Fruit fly (Drosophila melanogaster) whole organism, embryonic: ENCODE results near the gene Oatp26F.

Source experiments
- Atf3 ChIP-seq: fragments of 200-800 bp; sonication (Bioruptor generic); optimal IDR thresholded peaks from 3 replicates; lab custom pipeline; 2016; ENCODE audit warnings: missing biosample characterization, missing genetic modification characterization
- BEAF-32 ChIP-seq: fragments of 200-800 bp; sonication (Bioruptor generic); optimal IDR thresholded peaks from 3 replicates; lab custom pipeline; 2017; ENCODE audit warnings: missing biosample characterization, missing genetic modification characterization, mild to moderate bottlenecking, moderate library complexity, missing genetic modification reagents
- C15 ChIP-seq: fragments of 200-800 bp; sonication (Bioruptor generic); IDR thresholded peaks from 3 replicates; pipeline ENCODE4 v1.3.6; 2022; ENCODE audit warnings: missing biosample characterization, missing genetic modification characterization
- CG10321 ChIP-seq: fragments of 200-800 bp; sonication (Bioruptor generic); IDR thresholded peaks from 2 replicates; pipeline ENCODE4 v1.3.6; 2022; ENCODE audit warnings: missing biosample characterization, missing genetic modification characterization
- CG11504 ChIP-seq: fragments of 200-800 bp; sonication (Bioruptor generic); optimal IDR thresholded peaks from 3 replicates; lab custom pipeline; 2019; ENCODE audit warnings: missing biosample characterization, mild to moderate bottlenecking, missing genetic modification characterization, moderate library complexity
- CG12155 ChIP-seq: fragments of 200-800 bp; sonication (Bioruptor generic); optimal IDR thresholded peaks from 3 replicates; lab custom pipeline; 2016; ENCODE audit warnings: missing biosample characterization, missing genetic modification characterization
- CG13287 ChIP-seq: fragments of 200-800 bp; sonication (Bioruptor generic); IDR thresholded peaks from 2 replicates; pipeline ENCODE4 v1.3.6; 2022; ENCODE audit warnings: missing biosample characterization, missing genetic modification characterization; ENCODE audit not compliant: partially characterized antibody
- CG13424 ChIP-seq: fragments of 200-800 bp; sonication (Bioruptor generic); optimal IDR thresholded peaks from 2 replicates; lab custom pipeline; 2019; ENCODE audit warnings: missing biosample characterization, mild to moderate bottlenecking, missing genetic modification characterization, moderate library complexity
- CG15011 ChIP-seq: fragments of 200-800 bp; sonication (Bioruptor generic); optimal IDR thresholded peaks from 3 replicates; lab custom pipeline; 2018; ENCODE audit warnings: missing biosample characterization, mild to moderate bottlenecking, missing genetic modification characterization
- CG16815 ChIP-seq: fragments of 200-800 bp; sonication (Bioruptor generic); optimal IDR thresholded peaks from 3 replicates; lab custom pipeline; 2017; ENCODE audit warnings: missing biosample characterization, mild to moderate bottlenecking, missing genetic modification characterization
- CG17186 ChIP-seq: fragments of 200-800 bp; sonication (Bioruptor generic); optimal IDR thresholded peaks from 3 replicates; lab custom pipeline; 2017; ENCODE audit warnings: missing biosample characterization, missing genetic modification reagents, missing genetic modification characterization
- CG17568 ChIP-seq: fragments of 200-800 bp; sonication (Bioruptor generic); optimal IDR thresholded peaks from 2 replicates; lab custom pipeline; 2018; ENCODE audit warnings: missing biosample characterization, mild to moderate bottlenecking, missing genetic modification characterization, moderate library complexity
- CG2202 ChIP-seq: fragments of 200-800 bp; sonication (Bioruptor generic); optimal IDR thresholded peaks from 2 replicates; lab custom pipeline; 2018; ENCODE audit warnings: missing biosample characterization, mild to moderate bottlenecking, missing genetic modification characterization
- CG3163 ChIP-seq: fragments of 200-800 bp; sonication (Bioruptor generic); optimal IDR thresholded peaks from 3 replicates; lab custom pipeline; 2016; ENCODE audit warnings: missing biosample characterization, missing genetic modification characterization
- CG33213 ChIP-seq: fragments of 200-800 bp; sonication (Bioruptor generic); optimal IDR thresholded peaks from 3 replicates; lab custom pipeline; 2016; ENCODE audit warnings: missing biosample characterization, missing genetic modification characterization
- CG4328 ChIP-seq: fragments of 200-800 bp; sonication (Bioruptor generic); optimal IDR thresholded peaks from 3 replicates; lab custom pipeline; 2017; ENCODE audit warnings: missing biosample characterization, missing genetic modification reagents, missing genetic modification characterization
- CG4404 ChIP-seq: fragments of 200-800 bp; sonication (Bioruptor generic); IDR thresholded peaks from 2 replicates; pipeline ENCODE4 v1.3.6; 2022; ENCODE audit warnings: missing biosample characterization, missing genetic modification characterization
- CG4424 ChIP-seq: fragments of 200-800 bp; sonication (Bioruptor generic); optimal IDR thresholded peaks from 3 replicates; lab custom pipeline; 2016; ENCODE audit warnings: missing biosample characterization, missing genetic modification characterization
- CG4730 ChIP-seq: fragments of 200-800 bp; sonication (Bioruptor generic); IDR thresholded peaks from 2 replicates; pipeline ENCODE4 v1.3.6; 2022; ENCODE audit warnings: missing biosample characterization, missing genetic modification characterization
- CG5245 ChIP-seq: fragments of 200-800 bp; sonication (Bioruptor generic); optimal IDR thresholded peaks from 3 replicates; lab custom pipeline; 2016; ENCODE audit warnings: missing biosample characterization, missing genetic modification characterization
- CG7963 ChIP-seq: fragments of 200-800 bp; sonication (Bioruptor generic); IDR thresholded peaks from 3 replicates; pipeline ENCODE4 v1.3.6; 2022; ENCODE audit warnings: missing biosample characterization, missing genetic modification characterization; ENCODE audit not compliant: partially characterized antibody
- CG9609 ChIP-seq: fragments of 200-800 bp; sonication (Bioruptor generic); optimal IDR thresholded peaks from 3 replicates; lab custom pipeline; 2016; ENCODE audit warnings: missing biosample characterization, missing genetic modification characterization
- CG9876 ChIP-seq: fragments of 200-800 bp; sonication (Bioruptor generic); optimal IDR thresholded peaks from 2 replicates; lab custom pipeline; 2016; ENCODE audit warnings: missing biosample characterization, missing genetic modification characterization
- Dp ChIP-seq: fragments of 200-800 bp; sonication (Bioruptor generic); optimal IDR thresholded peaks from 2 replicates; lab custom pipeline; 2018; ENCODE audit warnings: missing biosample characterization, mild to moderate bottlenecking, missing genetic modification characterization, moderate library complexity
- Fer3 ChIP-seq: fragments of 200-800 bp; sonication (Bioruptor generic); optimal IDR thresholded peaks from 2 replicates; lab custom pipeline; 2018; ENCODE audit warnings: missing biosample characterization, mild to moderate bottlenecking, missing genetic modification characterization, moderate library complexity
- Hr78 ChIP-seq, 2 experiments: fragments of 200-800 bp in 1 of 2; fragments of >200 bp in 1 of 2; sonication (Bioruptor generic) in 1 of 2; optimal IDR thresholded peaks; 2 replicates each; lab custom pipeline; 2017 to 2019; ENCODE audit warnings: missing biosample characterization in 2 of 2, missing genetic modification characterization in 2 of 2, mild to moderate bottlenecking in 1 of 2, moderate library complexity in 1 of 2
- Mad ChIP-seq: fragments of 200-800 bp; sonication (Bioruptor generic); optimal IDR thresholded peaks from 2 replicates; lab custom pipeline; 2016; ENCODE audit warnings: missing biosample characterization, missing genetic modification characterization
- Meics ChIP-seq: fragments of 200-800 bp; sonication (Bioruptor generic); optimal IDR thresholded peaks from 2 replicates; lab custom pipeline; 2017; ENCODE audit warnings: missing biosample characterization, mild to moderate bottlenecking, missing genetic modification characterization
- NC2α ChIP-seq: fragments of 200-800 bp; sonication (Bioruptor generic); optimal IDR thresholded peaks from 2 replicates; lab custom pipeline; 2016; ENCODE audit warnings: missing biosample characterization, missing genetic modification characterization
- NC2β ChIP-seq: fragments of 200-800 bp; sonication (Bioruptor generic); optimal IDR thresholded peaks from 2 replicates; lab custom pipeline; 2016; ENCODE audit warnings: missing biosample characterization, missing genetic modification characterization
- Opbp ChIP-seq: fragments of 200-800 bp; sonication (Bioruptor generic); IDR thresholded peaks from 3 replicates; pipeline ENCODE4 v1.3.6; 2022; ENCODE audit warnings: missing biosample characterization, missing genetic modification characterization; ENCODE audit not compliant: partially characterized antibody
- Taf1 ChIP-seq: fragments of 200-800 bp; sonication (Bioruptor generic); IDR thresholded peaks from 2 replicates; pipeline ENCODE4 v1.3.6; 2022; ENCODE audit warnings: missing biosample characterization, missing genetic modification characterization
- al ChIP-seq: fragments of 200-800 bp; sonication (Bioruptor generic); IDR thresholded peaks from 2 replicates; pipeline ENCODE4 v1.3.6; 2022; ENCODE audit warnings: missing biosample characterization, missing genetic modification characterization
- bab2 ChIP-seq: fragments of 200-800 bp; sonication (Bioruptor generic); optimal IDR thresholded peaks from 2 replicates; lab custom pipeline; 2016; ENCODE audit warnings: missing biosample characterization, missing genetic modification characterization
- cad ChIP-seq: fragments of >200 bp; optimal IDR thresholded peaks from 2 replicates; lab custom pipeline; 2017; ENCODE audit warnings: missing biosample characterization, missing genetic modification characterization
- caup ChIP-seq: fragments of 200-800 bp; sonication (Bioruptor generic); optimal IDR thresholded peaks from 3 replicates; lab custom pipeline; 2017; ENCODE audit warnings: missing biosample characterization, mild to moderate bottlenecking, missing genetic modification characterization, moderate library complexity; ENCODE audit not compliant: severe bottlenecking
- cg ChIP-seq: fragments of 200-800 bp; sonication (Bioruptor generic); optimal IDR thresholded peaks from 3 replicates; lab custom pipeline; 2019; ENCODE audit warnings: missing biosample characterization, mild to moderate bottlenecking, missing genetic modification characterization, moderate library complexity
- danr ChIP-seq: fragments of 200-800 bp; sonication (Bioruptor generic); IDR thresholded peaks from 2 replicates; pipeline ENCODE4 v1.3.6; 2022; ENCODE audit warnings: missing biosample characterization, missing genetic modification characterization
- ems ChIP-seq: fragments of 200-800 bp; sonication (Bioruptor generic); optimal IDR thresholded peaks from 3 replicates; lab custom pipeline; 2016; ENCODE audit warnings: missing biosample characterization, missing genetic modification characterization
- ftz-f1 ChIP-seq: fragments of 200-800 bp; sonication (Bioruptor generic); optimal IDR thresholded peaks from 2 replicates; lab custom pipeline; 2016; ENCODE audit warnings: missing biosample characterization, missing genetic modification characterization
- fu2 ChIP-seq: fragments of 200-800 bp; sonication (Bioruptor generic); optimal IDR thresholded peaks from 2 replicates; lab custom pipeline; 2016; ENCODE audit warnings: missing biosample characterization, missing genetic modification characterization
- h ChIP-seq: fragments of >200 bp; optimal IDR thresholded peaks from 2 replicates; lab custom pipeline; 2017
- jumu ChIP-seq: fragments of 200-800 bp; sonication (Bioruptor generic); optimal IDR thresholded peaks from 3 replicates; lab custom pipeline; 2016; ENCODE audit warnings: missing biosample characterization, missing genetic modification characterization
- knrl ChIP-seq: fragments of 200-800 bp; sonication (Bioruptor generic); IDR thresholded peaks from 3 replicates; pipeline ENCODE4 v1.3.6; 2022; ENCODE audit warnings: missing biosample characterization, missing genetic modification characterization; ENCODE audit not compliant: partially characterized antibody
- lola ChIP-seq, 3 experiments: fragments of >200 bp in 2 of 3; fragments of 200-800 bp in 1 of 3; sonication (Bioruptor generic) in 1 of 3; optimal IDR thresholded peaks; 2 replicates each; lab custom pipeline; 2017 to 2019; ENCODE audit warnings: missing biosample characterization in 3 of 3, missing genetic modification characterization in 3 of 3, mild to moderate bottlenecking in 1 of 3, moderate library complexity in 1 of 3
- prd ChIP-seq, 3 experiments: fragments of >200 bp in 2 of 3; fragments of 200-800 bp in 1 of 3; sonication (Bioruptor generic) in 1 of 3; optimal IDR thresholded peaks in 2 of 3; IDR thresholded peaks in 1 of 3; 2 replicates in 2 of 3; 3 replicates in 1 of 3; pipeline versions ENCODE4 v1.3.6 to Lab custom; 2017 to 2022; ENCODE audit warnings: missing biosample characterization in 1 of 3, missing genetic modification characterization in 1 of 3
- tll ChIP-seq, 2 experiments: fragments of 200-800 bp in 1 of 2; fragments of >200 bp in 1 of 2; sonication (Bioruptor generic) in 1 of 2; optimal IDR thresholded peaks; 2 replicates each; lab custom pipeline; 2017 to 2019; ENCODE audit warnings: missing biosample characterization in 2 of 2, missing genetic modification characterization in 2 of 2, mild to moderate bottlenecking in 1 of 2, moderate library complexity in 1 of 2
- vvl ChIP-seq: fragments of 200-800 bp; sonication (Bioruptor generic); IDR thresholded peaks from 2 replicates; pipeline ENCODE4 v1.3.6; 2022; ENCODE audit warnings: missing biosample characterization, missing genetic modification characterization

Gene Oatp26F

DNA sequence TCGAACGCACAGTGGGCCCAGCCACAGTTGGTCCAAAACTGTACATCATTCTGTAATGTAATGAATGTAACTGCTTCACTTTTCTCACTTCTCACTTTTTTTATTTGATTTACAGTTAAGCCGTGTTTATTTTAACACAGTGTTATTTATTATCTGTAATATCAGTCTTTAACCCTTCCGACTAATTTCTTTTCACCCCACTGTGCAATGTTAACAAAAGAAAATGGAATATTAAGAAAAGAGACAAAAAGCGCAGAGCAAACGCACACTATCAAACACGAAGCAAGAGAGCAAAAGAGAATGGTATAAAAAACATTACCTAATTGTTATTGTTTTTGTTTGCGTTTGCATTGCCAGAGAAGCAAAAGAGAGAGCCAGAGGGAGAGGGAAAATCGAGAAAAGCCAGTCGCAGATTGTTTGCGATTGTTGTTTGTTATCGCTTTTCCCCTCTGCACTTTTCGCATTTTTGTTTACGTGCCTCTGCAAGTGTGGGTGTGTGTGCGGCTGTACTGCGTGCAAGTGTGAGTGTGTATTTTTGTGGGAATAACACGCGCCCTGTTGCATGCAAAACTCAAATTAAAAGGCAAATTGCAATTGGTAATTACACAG lies 15.0 kb upstream of the Oatp26F start (continued):
- TF ChIP-seq lola (GFP tag; optimal IDR thresholded peaks at IDR 0.05; lab: Kevin White, UChicago), result peak in 1 of 3 experiments; percentile 97
- TF ChIP-seq bab2 (GFP tag; lab: Kevin White, UChicago), result peak; percentile 99
- TF ChIP-seq CG4404 (GFP tag; lab: Robert Waterston, UW), result peak; percentile 89
- peak; percentile 88 for TF ChIP-seq Taf1
- TF ChIP-seq Dp (GFP tag; lab: Kevin White, UChicago), result peak; percentile 35
- TF ChIP-seq CG13424, result peak; percentile 98
- TF ChIP-seq CG7963, result peak; percentile 24; the same call in 1 of the 3 replicates
- peak; percentile 99 for TF ChIP-seq NC2β (GFP tag; lab: Kevin White, UChicago)
- TF ChIP-seq CG9876 (GFP tag; lab: Kevin White, UChicago), result peak; percentile 96
- TF ChIP-seq Hr78 (GFP tag; optimal IDR thresholded peaks at IDR 0.05; lab: Kevin White, UChicago), result peak in 1 of 2 experiments; percentile 95
- TF ChIP-seq jumu, result peak; percentile 96
- peak; percentile 97 for TF ChIP-seq Atf3 (GFP tag; lab: Kevin White, UChicago)
- peak; percentile 97 for TF ChIP-seq Fer3 (tag; lab: Kevin White, UChicago)
- TF ChIP-seq NC2α (GFP tag; lab: Kevin White, UChicago), result peak; percentile 98
- peak; percentile 97 for TF ChIP-seq CG4328 (GFP tag; lab: Kevin White, UChicago)
- TF ChIP-seq CG11504 (tag; lab: Kevin White, UChicago), result peak; percentile 98
- TF ChIP-seq vvl (GFP tag; lab: Robert Waterston, UW), result peak; percentile 99
- peak; percentile 98 for TF ChIP-seq Mad
- peak; percentile 98 for TF ChIP-seq CG2202 (tag; lab: Kevin White, UChicago)
- no peak for TF ChIP-seq cad (GFP tag; lab: Kevin White, UChicago)
- peak; percentile 73 for TF ChIP-seq ftz-f1 (GFP tag; lab: Kevin White, UChicago)
- TF ChIP-seq al (GFP tag; lab: Robert Waterston, UW), result peak; percentile 92
- TF ChIP-seq C15 (GFP tag; lab: Robert Waterston, UW), result peak; percentile 95
- peak; percentile 99 for TF ChIP-seq CG17568
- TF ChIP-seq caup, result peak; percentile 97
- peak; percentile 96 for TF ChIP-seq CG15011 (GFP tag; lab: Kevin White, UChicago)
- peak; percentile 98 for TF ChIP-seq CG5245 (GFP tag; lab: Kevin White, UChicago)
- TF ChIP-seq CG16815, result peak; percentile 95
- TF ChIP-seq CG17186, result peak; percentile 93
- TF ChIP-seq h (lab: Kevin White, UChicago), result no peak
- TF ChIP-seq CG4730 (GFP tag; lab: Robert Waterston, UW), result peak; percentile 95
- peak; percentile 82 for TF ChIP-seq CG10321 (GFP tag; lab: Robert Waterston, UW)
- peak; percentile 98 for TF ChIP-seq CG33213
- peak; percentile 95 for TF ChIP-seq danr (GFP tag; lab: Robert Waterston, UW)
- peak; percentile 50; the same call in 2 of the 3 replicates for TF ChIP-seq knrl (GFP tag; lab: Robert Waterston, UW)
- TF ChIP-seq BEAF-32, result peak; percentile 12
- TF ChIP-seq prd (optimal IDR thresholded peaks at IDR 0.05; lab: Kevin White, UChicago), result no peak
- TF ChIP-seq prd (GFP tag; IDR thresholded peaks at IDR 0.05; lab: Robert Waterston, UW), result peak; percentile 99
- peak; percentile 96 for TF ChIP-seq fu2
- peak; percentile 89 for TF ChIP-seq cg (GFP tag; lab: Kevin White, UChicago)
- peak; percentile 25; the same call in 1 of the 3 replicates for TF ChIP-seq Opbp (GFP tag; lab: Robert Waterston, UW)
- TF ChIP-seq CG12155, result peak; percentile 95
- TF ChIP-seq CG13287 (GFP tag; lab: Robert Waterston, UW), result peak; percentile 61
- TF ChIP-seq ems (GFP tag; lab: Kevin White, UChicago), result peak; percentile 99
- TF ChIP-seq Meics (GFP tag; lab: Kevin White, UChicago), result peak; percentile 97
- TF ChIP-seq CG9609 (GFP tag; lab: Kevin White, UChicago), result peak; percentile 98
- TF ChIP-seq tll (GFP tag; optimal IDR thresholded peaks at IDR 0.05; lab: Kevin White, UChicago), result peak in 1 of 2 experiments; percentile 90
- TF ChIP-seq CG4424 (GFP tag; lab: Kevin White, UChicago), result peak; percentile 99
- TF ChIP-seq CG3163 (GFP tag; lab: Kevin White, UChicago), result peak; percentile 94
